Worm (Caenorhabditis elegans): ENCODE measurements around the gene Y62E10A.3.

DNA sequence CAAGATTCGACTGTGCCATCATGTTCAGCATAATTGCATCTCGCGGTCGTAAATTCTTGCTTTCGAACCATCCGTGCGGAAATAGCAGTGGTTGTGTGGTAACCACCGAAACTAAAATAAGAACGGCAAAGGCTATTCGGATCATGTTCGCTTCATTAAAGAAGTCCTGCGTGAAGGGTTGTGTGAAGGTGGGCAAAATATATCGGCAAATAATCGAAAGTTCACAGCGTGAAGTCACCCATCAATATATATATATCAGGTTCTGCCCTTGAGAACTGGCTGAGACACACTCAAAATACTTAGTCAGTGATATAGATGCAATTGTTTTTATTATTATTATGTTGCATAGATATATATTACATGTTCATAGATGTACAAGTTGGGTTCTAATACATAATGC lies 48.0 kb upstream of the Y62E10A.3 start, which contains the start of gene Y62E10A.19:
- no peak for TF ChIP-seq alr-1 (tag; optimal IDR thresholded peaks at IDR 0.05; ENCODE audit: borderline replicate concordance)
- TF ChIP-seq snpc-4 (tag; optimal IDR thresholded peaks at IDR 0.05) = no peak
- no peak for TF ChIP-seq egl-27 (tag; optimal IDR thresholded peaks at IDR 0.05)
- TF ChIP-seq fos-1 (tag; optimal IDR thresholded peaks at IDR 0.05) = no peak
- TF ChIP-seq aly-2 (tag; optimal IDR thresholded peaks at IDR 0.05) = no peak
- TF ChIP-seq fkh-8 (tag; optimal IDR thresholded peaks at IDR 0.05) = no peak
- no peak for TF ChIP-seq irx-1 (tag; optimal IDR thresholded peaks at IDR 0.05)
- no peak for TF ChIP-seq C04F5.9 (tag; optimal IDR thresholded peaks at IDR 0.05)
- TF ChIP-seq mdl-1 (tag; optimal IDR thresholded peaks at IDR 0.05) = no peak
- no peak for TF ChIP-seq lin-14 (GFP tag; optimal IDR thresholded peaks at IDR 0.05)
- TF ChIP-seq tbx-2 (tag; optimal IDR thresholded peaks at IDR 0.05) = no peak
- TF ChIP-seq nhr-12 (tag; optimal IDR thresholded peaks at IDR 0.05) = no peak
- no peak for TF ChIP-seq aha-1 (tag; optimal IDR thresholded peaks at IDR 0.05)
